Worm (Caenorhabditis elegans) whole organism, L4 larva: ENCODE data around the gene ZK1098.2.

Source experiments
- R02D3.7 ChIP-seq: fragments of 150-350 bp; sonication (generic microtip); optimal IDR thresholded peaks from 3 replicates; lab custom pipeline; 2014; ENCODE audit warnings: missing biosample characterization, missing genetic modification characterization
- Y105C5A.15 ChIP-seq: fragments of 200-800 bp; sonication (Bioruptor generic); IDR thresholded peaks from 2 replicates; pipeline ENCODE4 v1.3.6; 2022; ENCODE audit warnings: missing genetic modification characterization, missing compliant biosample characterization
- Y75B8A.6 ChIP-seq: fragments of 200-800 bp; sonication (Bioruptor generic); IDR thresholded peaks from 2 replicates; pipeline ENCODE4 v1.3.6; 2022; ENCODE audit warnings: missing genetic modification reagents, missing genetic modification characterization, missing compliant biosample characterization
- ZK546.5 ChIP-seq, 2 experiments: sonication (generic microtip); optimal IDR thresholded peaks; 2 replicates each; lab custom pipeline; 2017; ENCODE audit warnings: missing biosample characterization in 2 of 2, missing genetic modification characterization in 2 of 2
- attf-4 ChIP-seq: sonication (generic microtip); optimal IDR thresholded peaks from 3 replicates; lab custom pipeline; 2017; ENCODE audit warnings: missing biosample characterization, missing genetic modification characterization
- ceh-20 ChIP-seq: fragments of 200-800 bp; sonication (Bioruptor generic); IDR thresholded peaks from 2 replicates; pipeline ENCODE4 v1.3.6; 2022; ENCODE audit warnings: missing genetic modification reagents, missing genetic modification characterization, missing compliant biosample characterization
- ceh-28 ChIP-seq: fragments of 150-350 bp; optimal IDR thresholded peaks from 2 replicates; lab custom pipeline; 2014; ENCODE audit warnings: missing biosample characterization, missing genetic modification reagents, missing genetic modification characterization
- ceh-32 ChIP-seq: sonication (generic microtip); optimal IDR thresholded peaks from 2 replicates; lab custom pipeline; 2016; ENCODE audit warnings: mild to moderate bottlenecking, missing genetic modification characterization, missing compliant biosample characterization; ENCODE audit not compliant: poor library complexity
- ceh-82 ChIP-seq: sonication (generic microtip); optimal IDR thresholded peaks from 2 replicates; lab custom pipeline; 2017; ENCODE audit warnings: missing biosample characterization, missing genetic modification characterization
- ces-1 ChIP-seq: fragments of 150-350 bp; sonication (generic microtip); optimal IDR thresholded peaks from 4 replicates; lab custom pipeline; 2014; ENCODE audit warnings: missing biosample characterization, missing genetic modification reagents, missing genetic modification characterization
- daf-12 ChIP-seq: fragments of 150-350 bp; optimal IDR thresholded peaks from 2 replicates; lab custom pipeline; 2014; ENCODE audit warnings: missing biosample characterization, missing genetic modification reagents, missing genetic modification characterization
- daf-8 ChIP-seq: fragments of 200-800 bp; sonication (Bioruptor generic); IDR thresholded peaks from 2 replicates; pipeline ENCODE4 v1.3.6; 2022; ENCODE audit warnings: missing genetic modification characterization, missing compliant biosample characterization
- dmd-6 ChIP-seq: fragments of 200-800 bp; sonication (Bioruptor generic); IDR thresholded peaks from 2 replicates; pipeline ENCODE4 v1.3.6; 2022; ENCODE audit warnings: missing genetic modification reagents, missing genetic modification characterization, missing compliant biosample characterization
- dmd-9 ChIP-seq: fragments of 200-800 bp; sonication (Bioruptor generic); IDR thresholded peaks from 2 replicates; pipeline ENCODE4 v1.3.6; 2022; ENCODE audit warnings: missing genetic modification reagents, missing genetic modification characterization, missing compliant biosample characterization
- dpl-1 ChIP-seq: fragments of 150-350 bp; optimal IDR thresholded peaks from 2 replicates; lab custom pipeline; 2014; ENCODE audit warnings: missing biosample characterization, missing genetic modification reagents, missing genetic modification characterization
- fos-1 ChIP-seq: fragments of 150-350 bp; optimal IDR thresholded peaks from 2 replicates; lab custom pipeline; 2014; ENCODE audit warnings: missing biosample characterization, missing genetic modification characterization
- hif-1 ChIP-seq, 2 experiments: sonication (generic microtip); optimal IDR thresholded peaks; 2 replicates each; lab custom pipeline; 2016 to 2017; ENCODE audit warnings: missing compliant biosample characterization in 2 of 2, missing genetic modification characterization in 2 of 2, missing genetic modification reagents in 2 of 2, missing genotype in 2 of 2, mild to moderate bottlenecking in 1 of 2
- hlh-30 ChIP-seq: sonication (generic microtip); optimal IDR thresholded peaks from 2 replicates; lab custom pipeline; 2017; ENCODE audit warnings: antibody characterized with exemption, mild to moderate bottlenecking, missing genetic modification characterization, missing compliant biosample characterization; ENCODE audit not compliant: insufficient read depth
- hmg-1.1 ChIP-seq: fragments of 200-800 bp; sonication (Bioruptor generic); IDR thresholded peaks from 2 replicates; pipeline ENCODE4 v1.3.6; 2022; ENCODE audit warnings: missing genetic modification reagents, missing genetic modification characterization, missing compliant biosample characterization
- lim-7 ChIP-seq: fragments of 200-800 bp; sonication (Bioruptor generic); IDR thresholded peaks from 2 replicates; pipeline ENCODE4 v1.3.6; 2022; ENCODE audit warnings: missing genetic modification characterization, missing compliant biosample characterization
- lin-15B ChIP-seq: fragments of 150-350 bp; sonication (generic microtip); optimal IDR thresholded peaks from 3 replicates; lab custom pipeline; 2014; ENCODE audit warnings: missing biosample characterization, missing genetic modification characterization
- lin-38 ChIP-seq: fragments of 200-800 bp; sonication (Bioruptor generic); IDR thresholded peaks from 2 replicates; pipeline ENCODE4 v1.3.6; 2022; ENCODE audit warnings: missing genetic modification reagents, missing genetic modification characterization, missing compliant biosample characterization
- lin-39 ChIP-seq: fragments of 150-350 bp; optimal IDR thresholded peaks from 2 replicates; lab custom pipeline; 2014; ENCODE audit warnings: missing biosample characterization, missing genetic modification reagents, missing genetic modification characterization
- lsy-2 ChIP-seq, 2 experiments: fragments of 150-350 bp in 1 of 2; sonication (generic microtip) in 1 of 2; optimal IDR thresholded peaks; 2 replicates each; lab custom pipeline; 2014 to 2017; ENCODE audit warnings: missing biosample characterization in 2 of 2, missing genetic modification characterization in 2 of 2
- madf-5 ChIP-seq, 2 experiments: fragments of 200-800 bp; sonication (Bioruptor generic); IDR thresholded peaks; 2 replicates each; pipeline ENCODE4 v1.3.6; 2022; ENCODE audit warnings: missing compliant biosample characterization in 2 of 2, missing genetic modification characterization in 2 of 2
- madf-9 ChIP-seq: fragments of 200-800 bp; sonication (Bioruptor generic); conservative IDR thresholded peaks from 2 replicates; pipeline ENCODE4 v1.3.6; 2022; ENCODE audit warnings: missing genetic modification reagents, missing genetic modification characterization, missing compliant biosample characterization
- mdl-1 ChIP-seq, 2 experiments: fragments of 150-350 bp in 1 of 2; sonication (generic microtip) in 1 of 2; optimal IDR thresholded peaks; 2 replicates each; lab custom pipeline; 2014 to 2017; ENCODE audit warnings: missing biosample characterization in 2 of 2, missing genetic modification characterization in 2 of 2
- mdt-29 ChIP-seq: fragments of 200-800 bp; sonication (Bioruptor generic); IDR thresholded peaks from 2 replicates; pipeline ENCODE4 v1.3.6; 2022; ENCODE audit warnings: missing genetic modification reagents, missing genetic modification characterization, missing compliant biosample characterization
- mep-1 ChIP-seq: fragments of 150-350 bp; sonication (generic microtip); optimal IDR thresholded peaks from 3 replicates; lab custom pipeline; 2014; ENCODE audit warnings: missing biosample characterization, missing genetic modification characterization
- nhr-111 ChIP-seq: fragments of 200-800 bp; sonication (Bioruptor generic); optimal IDR thresholded peaks from 2 replicates; lab custom pipeline; 2018; ENCODE audit warnings: mild to moderate bottlenecking, missing genetic modification characterization, missing compliant biosample characterization
- nhr-237 ChIP-seq: sonication (generic microtip); optimal IDR thresholded peaks from 2 replicates; lab custom pipeline; 2017; ENCODE audit warnings: missing biosample characterization, missing genetic modification characterization
- nhr-25 ChIP-seq: sonication (generic microtip); optimal IDR thresholded peaks from 2 replicates; lab custom pipeline; 2017; ENCODE audit warnings: missing genetic modification characterization, mild to moderate bottlenecking, missing compliant biosample characterization, antibody characterized with exemption, moderate library complexity, borderline replicate concordance; ENCODE audit not compliant: insufficient read depth
- nhr-28 ChIP-seq: fragments of 150-350 bp; optimal IDR thresholded peaks from 2 replicates; lab custom pipeline; 2014; ENCODE audit warnings: missing biosample characterization, missing genetic modification characterization
- nhr-6 ChIP-seq: fragments of 150-350 bp; optimal IDR thresholded peaks from 2 replicates; lab custom pipeline; 2014; ENCODE audit warnings: missing biosample characterization, missing genetic modification characterization
- nhr-77 ChIP-seq: fragments of 150-350 bp; optimal IDR thresholded peaks from 2 replicates; lab custom pipeline; 2014; ENCODE audit warnings: missing biosample characterization, missing genetic modification characterization
- pha-4 ChIP-seq, 2 experiments: fragments of 150-350 bp in 1 of 2; fragments of 200-800 bp in 1 of 2; sonication (Bioruptor generic) in 1 of 2; IDR thresholded peaks in 1 of 2; optimal IDR thresholded peaks in 1 of 2; 2 replicates each; pipeline versions ENCODE4 v1.3.6 to Lab custom; 2014 to 2022; ENCODE audit warnings: missing genetic modification characterization in 2 of 2, missing genetic modification reagents in 2 of 2, missing biosample characterization in 1 of 2, missing compliant biosample characterization in 1 of 2
- php-3 ChIP-seq: fragments of 200-800 bp; sonication (Bioruptor generic); IDR thresholded peaks from 2 replicates; pipeline ENCODE4 v1.3.6; 2022; ENCODE audit warnings: missing genetic modification reagents, missing genetic modification characterization, missing compliant biosample characterization
- pqm-1 ChIP-seq: sonication (generic microtip); optimal IDR thresholded peaks from 2 replicates; lab custom pipeline; 2017; ENCODE audit warnings: missing biosample characterization, missing genetic modification characterization
- rbr-2 ChIP-seq: sonication (generic microtip); optimal IDR thresholded peaks from 2 replicates; lab custom pipeline; 2016; ENCODE audit warnings: missing genotype, missing genetic modification characterization, missing compliant biosample characterization
- saeg-2 ChIP-seq: fragments of 200-800 bp; sonication (Bioruptor generic); IDR thresholded peaks from 2 replicates; pipeline ENCODE4 v1.3.6; 2022; ENCODE audit warnings: missing genetic modification reagents, missing genetic modification characterization, missing compliant biosample characterization
- set-16 ChIP-seq: fragments of 200-800 bp; sonication (Bioruptor generic); IDR thresholded peaks from 2 replicates; pipeline ENCODE4 v1.3.6; 2022; ENCODE audit warnings: missing genetic modification reagents, missing genetic modification characterization, missing compliant biosample characterization
- snpc-4 ChIP-seq: fragments of 150-350 bp; optimal IDR thresholded peaks from 2 replicates; lab custom pipeline; 2014; ENCODE audit warnings: missing biosample characterization, missing genetic modification characterization
- tag-97 ChIP-seq: fragments of 200-800 bp; sonication (Bioruptor generic); IDR thresholded peaks from 2 replicates; pipeline ENCODE4 v1.3.6; 2022; ENCODE audit warnings: missing genetic modification characterization, missing compliant biosample characterization
- unc-62 ChIP-seq, 3 experiments: fragments of 150-350 bp in 1 of 3; sonication (generic microtip); optimal IDR thresholded peaks in 2 of 3; peaks in 1 of 3; 1 replicate in 1 of 3; 2 replicates in 2 of 3; lab custom pipeline; 2014 to 2017; ENCODE audit warnings: missing biosample characterization in 3 of 3, missing genetic modification characterization in 3 of 3, missing genetic modification reagents in 3 of 3, missing genotype in 1 of 3
- zfp-2 ChIP-seq: sonication (generic microtip); optimal IDR thresholded peaks from 2 replicates; lab custom pipeline; 2016; ENCODE audit warnings: mild to moderate bottlenecking, missing genetic modification characterization, missing compliant biosample characterization
- zip-11 ChIP-seq: fragments of 200-800 bp; sonication (Bioruptor generic); IDR thresholded peaks from 2 replicates; pipeline ENCODE4 v1.3.6; 2022; ENCODE audit warnings: missing genetic modification characterization, missing compliant biosample characterization
- zip-2 ChIP-seq: fragments of 150-350 bp; optimal IDR thresholded peaks from 2 replicates; lab custom pipeline; 2014; ENCODE audit warnings: missing biosample characterization, missing genetic modification characterization

ZK1098.2 gene

DNA sequence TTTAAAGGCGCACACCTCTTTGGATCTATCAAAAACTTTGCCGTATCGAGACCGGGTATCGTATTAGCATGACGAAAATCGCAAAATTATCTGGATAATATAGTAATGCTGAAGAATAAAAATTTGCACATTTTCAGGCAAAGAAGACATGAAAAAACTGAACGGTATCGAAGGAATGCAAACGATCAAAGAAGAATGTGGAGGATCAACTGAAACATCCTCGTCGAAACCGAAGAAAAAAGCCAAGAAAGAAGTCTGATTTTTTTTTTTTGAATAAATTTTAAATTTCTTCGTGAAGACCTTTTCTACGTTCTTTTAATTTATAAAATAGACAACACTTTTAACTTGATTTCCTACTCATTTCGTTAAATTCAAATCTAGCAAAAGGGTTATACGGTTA lies 15.9 kb downstream of the ZK1098.2 start, which contains the start of gene ZK1098.12 (continued):
- no peak for TF ChIP-seq lin-39 (tag; lab: Kevin White, UChicago)
- TF ChIP-seq, all 104 proteins: peak for 0

DNA sequence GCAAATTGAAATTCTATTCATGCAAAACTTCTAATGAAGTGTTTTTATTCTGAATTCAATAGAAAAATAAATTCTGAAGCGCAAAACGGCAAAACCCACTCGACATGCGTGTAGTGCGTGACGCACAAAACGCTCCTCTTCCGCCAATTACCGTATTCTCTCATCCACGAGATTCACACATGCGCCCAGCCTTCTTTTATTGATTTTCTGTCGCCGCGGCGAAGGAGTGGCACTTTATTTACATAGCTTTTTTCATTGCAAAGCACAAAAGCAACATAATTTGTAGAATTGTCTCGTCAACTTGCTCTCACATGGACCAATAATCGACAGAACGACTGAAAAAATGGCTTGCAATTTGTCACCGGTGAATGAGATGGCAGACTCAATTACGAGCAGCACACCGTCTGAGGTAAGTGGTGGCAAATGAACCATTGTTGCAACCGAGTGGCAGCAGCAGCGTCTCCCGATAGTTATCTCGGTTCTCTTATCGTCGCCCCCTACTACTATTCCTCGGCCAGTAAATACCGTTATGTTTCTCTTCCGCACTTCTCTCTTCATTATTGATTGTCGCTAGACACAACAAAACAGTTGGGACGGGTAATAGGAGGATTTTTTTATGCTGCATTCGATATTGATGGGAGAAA lies 17.2 kb downstream of the ZK1098.2 start, which contains the start of gene unc-16:
Gene unc-16 (plus strand): TSS at position 243 of the 644 bp plus-strand sequence.
- TF ChIP-seq R02D3.7 (tag; lab: Kevin White, UChicago) (no peak), ceh-82 (no peak), dmd-6 (GFP tag; lab: Robert Waterston, UW) (peak; percentile 71), zfp-2 (tag; lab: Kevin White, UChicago) (peak; percentile 21), pqm-1 (peak; percentile 30), hlh-30 (peak; percentile 98), snpc-4 (tag; lab: Kevin White, UChicago) (no peak), mdt-29 (0 out of 2 replicates have a peak, but pooled peaks have one; percentile 54), lin-15B (tag; lab: Kevin White, UChicago) (no peak), nhr-28 (tag; lab: Kevin White, UChicago) (peak; percentile 26), tag-97 (GFP tag; lab: Robert Waterston, UW) (no peak), nhr-237 (tag; lab: Kevin White, UChicago) (no peak), hmg-1.1 (GFP tag; lab: Robert Waterston, UW) (peak; percentile 93), php-3 (GFP tag; lab: Robert Waterston, UW) (no peak), madf-5 (GFP tag; IDR thresholded peaks at IDR 0.05; lab: Robert Waterston, UW) (no peak), zip-2 (tag; lab: Kevin White, UChicago) (no peak), mdl-1 (tag; optimal IDR thresholded peaks at IDR 0.05; lab: Kevin White, UChicago) (peak; percentile 83 to 97), lim-7 (GFP tag; lab: Robert Waterston, UW) (no peak), lin-38 (GFP tag; lab: Robert Waterston, UW) (peak; percentile 90), mep-1 (tag; lab: Kevin White, UChicago) (peak; percentile 94), unc-62 (GFP tag; optimal IDR thresholded peaks at IDR 0.05 in 1 of 2; lab: Kevin White, UChicago) (peak in 1 of 2 experiments; percentile 64), unc-62 (tag; optimal IDR thresholded peaks at IDR 0.05; lab: Kevin White, UChicago) (no peak), hif-1 (tag; optimal IDR thresholded peaks at IDR 0.05; lab: Kevin White, UChicago) (peak in 1 of 2 experiments; percentile 65), nhr-77 (peak; percentile 50), madf-9 (GFP tag; lab: Robert Waterston, UW) (0 out of 2 replicates have a peak, but pooled peaks have one; percentile 21), dpl-1 (GFP tag; lab: Kevin White, UChicago) (peak; percentile 76), fos-1 (no peak), Y75B8A.6 (no peak), ZK546.5 (tag; optimal IDR thresholded peaks at IDR 0.05; lab: Kevin White, UChicago) (peak in 1 of 2 experiments; percentile 9), dmd-9 (GFP tag; lab: Robert Waterston, UW) (0 out of 2 replicates have a peak, but pooled peaks have one; percentile 52), set-16 (GFP tag; lab: Robert Waterston, UW) (0 out of 2 replicates have a peak, but pooled peaks have one; percentile 16), attf-4 (no peak), ces-1 (GFP tag; lab: Kevin White, UChicago) (no peak), nhr-111 (no peak), daf-8 (GFP tag; lab: Robert Waterston, UW) (no peak), saeg-2 (no peak), rbr-2 (tag; lab: Kevin White, UChicago) (peak; percentile 91), zip-11 (GFP tag; lab: Robert Waterston, UW) (no peak), nhr-25 (tag; lab: Kevin White, UChicago) (peak; percentile 75), pha-4 (GFP tag; IDR thresholded peaks at IDR 0.05; lab: Robert Waterston, UW) (peak; percentile 59; the same call in 1 of the 2 replicates), pha-4 (tag; optimal IDR thresholded peaks at IDR 0.05; lab: Kevin White, UChicago) (peak; percentile 82), nhr-6 (tag; lab: Kevin White, UChicago) (peak; percentile 70), ceh-20 (GFP tag; lab: Robert Waterston, UW) (peak; percentile 95; the same call in 1 of the 2 replicates), ceh-32 (tag; lab: Kevin White, UChicago) (no peak), lsy-2 (tag; optimal IDR thresholded peaks at IDR 0.05; lab: Kevin White, UChicago) (peak; percentile 98 to 99), ceh-28 (tag; lab: Kevin White, UChicago) (peak; percentile 61), daf-12 (tag; lab: Kevin White, UChicago) (no peak), Y105C5A.15 (GFP tag; lab: Robert Waterston, UW) (no peak)
